Fruit fly (Drosophila melanogaster): ENCODE results near the gene FoxP.

The FoxP gene

dm6 chr3R:9725121-9725956, 5.3 kb downstream of the FoxP start, which contains the start of gene hyd (continued):
- TF ChIP-seq CG14441 (GFP tag; IDR thresholded peaks at IDR 0.05) (no peak), Six4 (GFP tag; optimal IDR thresholded peaks at IDR 0.05) (no peak), Atf6 (GFP tag; IDR thresholded peaks at IDR 0.05) (no peak), chinmo (GFP tag; IDR thresholded peaks at IDR 0.05; ENCODE audit: partially characterized antibody) (peak; percentile 72; the same call in 1 of the 4 replicates), Sry-δ (GFP tag; optimal IDR thresholded peaks at IDR 0.05) (peak; percentile 91), B-H1 (GFP tag; IDR thresholded peaks at IDR 0.05) (no peak), abd-A (tag; optimal IDR thresholded peaks at IDR 0.05) (no peak), CG7963 (GFP tag; IDR thresholded peaks at IDR 0.05; ENCODE audit: partially characterized antibody) (peak; percentile 64; the same call in 2 of the 3 replicates), Awh (GFP tag; IDR thresholded peaks at IDR 0.05) (no peak), pho (GFP tag; optimal IDR thresholded peaks at IDR 0.05) (no peak), cas (GFP tag; IDR thresholded peaks at IDR 0.05) (no peak), CG31224 (GFP tag; IDR thresholded peaks at IDR 0.05) (no peak), CG14710 (tag; optimal IDR thresholded peaks at IDR 0.05) (peak; percentile 63), CG15269 (tag; optimal IDR thresholded peaks at IDR 0.05) (no peak), yki (optimal IDR thresholded peaks at IDR 0.05) (no peak), Stat92E (GFP tag; optimal IDR thresholded peaks at IDR 0.05) (no peak), Sox102F (GFP tag; optimal IDR thresholded peaks at IDR 0.05) (no peak), PHDP (tag; optimal IDR thresholded peaks at IDR 0.05) (no peak), Pdp1 (GFP tag; optimal IDR thresholded peaks at IDR 0.05) (no peak), Camta (GFP tag; optimal IDR thresholded peaks at IDR 0.05) (no peak), MBD-R2 (GFP tag; IDR thresholded peaks at IDR 0.05) (peak; percentile 54), lbe (GFP tag; optimal IDR thresholded peaks at IDR 0.05) (no peak), Optix (GFP tag; IDR thresholded peaks at IDR 0.05) (no peak), ash1 (GFP tag; optimal IDR thresholded peaks at IDR 0.05) (no peak), Adf1 (GFP tag; IDR thresholded peaks at IDR 0.05) (no peak), tx (GFP tag; optimal IDR thresholded peaks at IDR 0.05) (no peak), BtbVII (GFP tag; optimal IDR thresholded peaks at IDR 0.05) (no peak), psq (GFP tag; optimal IDR thresholded peaks at IDR 0.05) (no peak), CG3838 (GFP tag; optimal IDR thresholded peaks at IDR 0.05) (no peak), Atf3 (GFP tag; optimal IDR thresholded peaks at IDR 0.05) (no peak), Gsc (GFP tag; IDR thresholded peaks at IDR 0.05) (no peak), usp (GFP tag; optimal IDR thresholded peaks at IDR 0.05) (no peak), tin (GFP tag; optimal IDR thresholded peaks at IDR 0.05) (no peak), Taf1 (GFP tag; IDR thresholded peaks at IDR 0.05) (no peak), zfh1 (GFP tag; IDR thresholded peaks at IDR 0.05) (no peak), stwl (tag; optimal IDR thresholded peaks at IDR 0.05) (peak; percentile 62), Lim3 (GFP tag; IDR thresholded peaks at IDR 0.05) (no peak), row (GFP tag; IDR thresholded peaks at IDR 0.05) (peak; percentile 48; the same call in 2 of the 3 replicates), ftz-f1 (GFP tag; optimal IDR thresholded peaks at IDR 0.05) (no peak), Meics (GFP tag; optimal IDR thresholded peaks at IDR 0.05) (no peak), eyg (GFP tag; optimal IDR thresholded peaks at IDR 0.05) (no peak), slp2 (GFP tag; optimal IDR thresholded peaks at IDR 0.05) (no peak), ro (GFP tag; IDR thresholded peaks at IDR 0.05) (no peak), CG13123 (GFP tag; optimal IDR thresholded peaks at IDR 0.05) (no peak), Hey (tag; optimal IDR thresholded peaks at IDR 0.05) (no peak), ATbp (GFP tag; optimal IDR thresholded peaks at IDR 0.05) (no peak), E2f2 (GFP tag; IDR thresholded peaks at IDR 0.05) (peak; percentile 51; the same call in 1 of the 2 replicates), CG17361 (GFP tag; IDR thresholded peaks at IDR 0.05) (no peak), vvl (GFP tag; IDR thresholded peaks at IDR 0.05) (no peak; the same call in 1 of the 2 replicates), Hr3 (GFP tag; optimal IDR thresholded peaks at IDR 0.05) (no peak), exex (tag; optimal IDR thresholded peaks at IDR 0.05) (no peak)
